Fruit fly (Drosophila melanogaster) whole organism: ENCODE measurements around the gene Zir.

ENCODE experiments used
- CG8478 ChIP-seq: fragments of >200 bp; optimal IDR thresholded peaks from 2 replicates; lab custom pipeline; 2018; ENCODE audit warnings: inconsistent platforms
- Dll ChIP-seq: fragments of >200 bp; optimal IDR thresholded peaks from 2 replicates; lab custom pipeline; 2017
- EcR ChIP-seq, 2 experiments: fragments of >200 bp; optimal IDR thresholded peaks; 2 replicates each; lab custom pipeline; 2017; ENCODE audit warnings: missing biosample characterization in 2 of 2, missing genetic modification characterization in 2 of 2, missing genetic modification reagents in 2 of 2
- pan ChIP-seq: fragments of >200 bp; optimal IDR thresholded peaks from 2 replicates; lab custom pipeline; 2017
- psq ChIP-seq: fragments of >200 bp; optimal IDR thresholded peaks from 2 replicates; lab custom pipeline; 2017
- usp ChIP-seq: fragments of >200 bp; optimal IDR thresholded peaks from 2 replicates; lab custom pipeline; 2017; ENCODE audit warnings: missing biosample characterization, missing genetic modification characterization, mixed read lengths

Gene Zir

DNA sequence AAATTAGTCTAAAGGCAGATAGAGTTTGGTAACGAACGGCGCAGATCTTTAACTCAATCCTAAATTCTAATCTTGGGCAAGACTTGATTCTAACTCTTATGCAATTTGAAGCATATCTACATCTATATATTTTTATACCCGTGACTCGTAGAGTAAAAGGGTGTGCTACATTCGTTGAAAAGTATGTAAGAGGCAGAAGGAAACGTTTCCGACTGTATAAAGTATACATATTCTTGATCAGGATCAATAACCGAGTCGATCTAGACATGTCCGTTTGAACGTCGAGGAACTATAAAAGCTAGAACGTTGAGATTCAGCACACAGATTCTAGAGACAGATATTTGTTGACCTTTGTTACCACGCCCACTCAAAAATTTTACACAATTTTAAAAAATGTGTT lies 21.8 kb downstream of the Zir start, which contains the start of gene CG13694:
Gene CG13694 (minus strand): TSS at position 101 of the 400 bp plus-strand sequence.
- TF ChIP-seq psq (lab: Kevin White, UChicago) (no peak), EcR (GFP tag; optimal IDR thresholded peaks at IDR 0.05; lab: Kevin White, UChicago) (no peak), Dll (lab: Kevin White, UChicago) (no peak), usp (GFP tag; lab: Kevin White, UChicago) (no peak), pan (lab: Kevin White, UChicago) (no peak), CG8478 (lab: Kevin White, UChicago) (no peak)

- TF ChIP-seq psq (lab: Kevin White, UChicago) (no peak), Dll (lab: Kevin White, UChicago) (no peak)
Observed at dm6 chr2L:117750-118149, 23.2 kb downstream of the Zir start.

dm6 chr2L:120492-121455 lies 26.2 kb downstream of the Zir start:
- no peak for TF ChIP-seq psq (lab: Kevin White, UChicago)
- TF ChIP-seq pan (lab: Kevin White, UChicago), result no peak
- no peak for TF ChIP-seq CG8478 (lab: Kevin White, UChicago)
- no peak for TF ChIP-seq Dll (lab: Kevin White, UChicago)
- no peak for TF ChIP-seq usp (GFP tag; lab: Kevin White, UChicago)
- TF ChIP-seq EcR (GFP tag; optimal IDR thresholded peaks at IDR 0.05; lab: Kevin White, UChicago), result no peak

dm6 chr2L:121456-121831 lies 26.9 kb downstream of the Zir start, which contains the start of gene CG4822:
Gene CG4822 (minus strand): TSS chr2L:121754.
- no peak for TF ChIP-seq psq (lab: Kevin White, UChicago)
- TF ChIP-seq EcR (GFP tag; optimal IDR thresholded peaks at IDR 0.05; lab: Kevin White, UChicago), result peak in 1 of 2 experiments; percentile 91

DNA sequence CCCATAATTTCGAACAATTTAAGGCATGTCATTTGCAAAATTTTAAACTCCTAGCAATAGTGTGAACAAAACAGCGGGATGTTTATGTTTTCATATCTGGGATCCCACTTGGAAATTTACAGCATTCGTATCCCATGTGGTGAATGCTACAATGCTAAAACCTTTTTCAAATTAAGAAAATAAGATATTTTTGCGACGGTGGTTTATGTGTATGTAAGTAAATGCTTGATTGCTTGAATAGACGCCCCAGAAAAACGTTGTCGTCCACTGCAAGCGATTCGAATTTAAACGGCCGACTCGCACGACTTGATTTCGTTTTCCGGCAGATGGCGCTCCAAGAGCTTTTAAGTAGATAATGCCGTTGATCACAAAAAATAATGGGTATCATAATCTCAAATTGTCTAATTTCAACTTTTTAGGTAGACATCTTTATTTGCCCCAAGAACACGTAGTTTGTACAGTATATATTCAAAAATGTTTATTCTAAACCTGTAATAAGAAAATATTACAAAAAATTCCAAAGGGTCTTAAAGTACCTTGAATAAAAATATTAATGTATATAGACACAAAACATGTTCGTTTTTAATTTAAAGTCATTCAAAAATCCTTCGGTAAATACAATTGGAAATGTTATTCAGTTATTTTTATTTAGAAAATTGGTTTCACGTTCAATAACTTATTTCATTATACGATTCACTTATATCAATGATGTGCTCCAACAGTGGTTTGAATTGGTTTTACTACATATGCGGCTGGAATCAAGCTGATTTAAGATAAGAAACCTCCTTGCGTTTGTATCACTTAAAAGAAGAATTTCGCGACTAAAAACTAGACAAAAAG lies 27.8 kb downstream of the Zir start:
- TF ChIP-seq EcR (GFP tag; optimal IDR thresholded peaks at IDR 0.05; lab: Kevin White, UChicago) (no peak), usp (GFP tag; lab: Kevin White, UChicago) (no peak), psq (lab: Kevin White, UChicago) (no peak), pan (lab: Kevin White, UChicago) (no peak), Dll (lab: Kevin White, UChicago) (no peak), CG8478 (lab: Kevin White, UChicago) (no peak)

- TF ChIP-seq psq (lab: Kevin White, UChicago), result no peak
- no peak for TF ChIP-seq usp (GFP tag; lab: Kevin White, UChicago)
- no peak for TF ChIP-seq pan (lab: Kevin White, UChicago)
- no peak for TF ChIP-seq CG8478 (lab: Kevin White, UChicago)
- no peak for TF ChIP-seq Dll (lab: Kevin White, UChicago)
- TF ChIP-seq EcR (GFP tag; optimal IDR thresholded peaks at IDR 0.05; lab: Kevin White, UChicago), result no peak
Observed at dm6 chr2L:123007-123327, 28.4 kb downstream of the Zir start.

DNA sequence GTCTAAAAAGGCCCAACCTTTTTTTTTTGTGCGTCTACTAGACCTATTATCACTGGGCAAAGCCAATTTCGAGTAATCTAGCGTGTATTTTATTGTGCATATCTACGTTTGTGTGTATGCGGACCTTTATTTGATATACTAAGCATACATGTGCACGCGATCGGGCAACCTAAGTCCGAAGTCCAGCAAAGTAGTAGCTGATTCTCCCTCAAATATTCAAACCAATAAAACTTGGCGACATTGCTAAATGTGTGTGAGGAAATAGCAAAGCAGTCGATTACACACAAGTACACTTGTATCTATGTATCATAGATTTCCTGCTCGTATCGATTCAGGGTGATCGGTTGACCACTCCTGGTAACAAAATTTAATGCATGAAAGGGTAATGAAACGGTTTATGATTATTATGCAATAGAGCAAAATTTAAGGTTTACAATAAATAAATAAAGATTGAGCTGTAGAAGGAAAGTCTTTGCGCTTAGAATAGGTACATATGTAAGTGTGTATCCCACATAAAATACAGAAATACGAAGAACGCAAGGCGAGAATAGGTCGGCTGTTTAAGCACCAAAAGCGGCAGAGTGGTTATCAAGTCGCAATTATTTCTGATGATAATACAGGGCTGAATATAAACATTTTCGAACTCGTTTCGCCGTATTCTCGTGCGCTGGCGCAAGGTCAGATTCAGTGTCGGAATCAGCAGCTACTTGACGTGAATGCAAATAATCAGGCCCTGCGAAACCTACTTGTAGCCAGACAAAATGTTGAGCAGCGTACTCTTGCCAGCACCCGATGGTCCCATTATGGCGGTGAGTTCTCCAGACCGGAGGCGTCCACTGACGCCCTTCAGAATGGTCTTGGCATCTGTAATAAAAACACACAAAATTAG lies 31.1 kb downstream of the Zir start:
- no peak for TF ChIP-seq CG8478 (lab: Kevin White, UChicago)
- TF ChIP-seq EcR (GFP tag; optimal IDR thresholded peaks at IDR 0.05; lab: Kevin White, UChicago), result no peak
- no peak for TF ChIP-seq psq (lab: Kevin White, UChicago)
- no peak for TF ChIP-seq usp (GFP tag; lab: Kevin White, UChicago)

dm6 chr2L:128296-128715 lies 33.8 kb downstream of the Zir start:
- TF ChIP-seq psq (lab: Kevin White, UChicago) (no peak), usp (GFP tag; lab: Kevin White, UChicago) (no peak), CG8478 (lab: Kevin White, UChicago) (no peak), EcR (GFP tag; optimal IDR thresholded peaks at IDR 0.05; lab: Kevin White, UChicago) (no peak), Dll (lab: Kevin White, UChicago) (no peak), pan (lab: Kevin White, UChicago) (no peak)

DNA sequence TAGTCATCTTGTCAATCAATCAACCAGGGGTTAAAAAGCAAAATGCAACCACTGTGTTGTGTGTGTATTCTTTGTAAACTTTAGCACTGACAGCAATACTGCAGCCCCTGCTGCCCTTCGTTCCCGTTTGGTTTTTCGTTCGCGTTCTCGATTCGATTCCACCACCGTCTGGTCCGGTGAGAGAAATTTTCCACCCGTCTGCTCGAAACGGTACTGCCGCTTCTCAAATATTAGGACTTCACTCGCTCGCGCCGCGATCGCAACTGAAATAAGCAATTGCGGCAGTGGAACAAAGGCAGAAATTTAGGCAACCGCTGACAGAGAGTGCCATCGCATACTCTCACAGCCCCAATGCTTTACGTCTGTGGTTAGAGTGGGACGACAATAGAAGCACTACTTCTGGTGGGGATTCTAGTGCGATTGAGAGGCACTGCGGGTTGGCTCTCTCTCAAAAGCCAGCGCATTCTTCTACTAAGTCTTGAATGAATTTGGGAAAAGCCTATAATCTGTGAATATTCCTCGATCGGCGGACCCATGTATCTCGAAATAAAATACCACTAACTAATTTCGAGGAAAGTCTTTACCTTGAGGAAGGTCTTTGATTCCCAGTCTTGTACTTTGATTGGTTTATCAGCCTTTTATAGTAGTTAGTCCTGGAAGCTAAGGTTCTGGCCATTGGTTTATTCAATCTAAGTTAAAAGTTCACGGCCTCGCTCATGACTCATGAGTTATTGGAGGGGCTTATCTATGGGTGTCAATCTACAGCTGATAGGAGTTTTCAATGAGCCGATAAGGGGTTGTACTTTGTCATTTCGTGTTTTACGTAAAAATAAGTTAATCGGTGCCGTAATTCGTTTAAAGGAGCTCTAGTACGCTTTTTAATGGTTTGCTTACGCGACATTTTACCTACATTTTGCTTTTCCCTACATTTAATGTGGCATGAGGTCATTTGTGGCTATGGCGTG lies 34.7 kb downstream of the Zir start:
- TF ChIP-seq pan (lab: Kevin White, UChicago) (no peak), CG8478 (lab: Kevin White, UChicago) (peak; percentile 58)

DNA sequence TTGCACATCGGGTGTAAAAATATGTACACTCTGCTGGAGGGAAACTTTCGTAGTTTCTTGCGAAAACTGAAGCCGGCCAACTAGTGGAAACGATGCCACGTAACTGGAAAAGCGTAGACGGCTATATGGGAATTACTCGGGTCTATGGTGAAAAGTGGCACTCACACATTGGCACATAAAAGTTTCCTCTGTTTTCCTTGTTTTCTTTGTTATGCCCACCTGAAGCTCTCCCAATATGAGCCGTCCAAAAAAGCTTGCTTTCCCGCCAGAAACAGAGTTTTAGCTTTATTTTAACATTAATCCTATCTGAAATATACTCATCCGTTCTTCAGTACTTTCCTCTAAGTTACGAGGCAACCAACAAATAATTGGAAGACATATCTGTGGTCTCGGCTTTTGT lies 36.2 kb downstream of the Zir start, which contains the start of gene CG3164:
Gene CG3164 (minus strand): TSS at position 101 of the 400 bp plus-strand sequence.
- no peak for TF ChIP-seq CG8478 (lab: Kevin White, UChicago)
- no peak for TF ChIP-seq usp (GFP tag; lab: Kevin White, UChicago)
- TF ChIP-seq pan (lab: Kevin White, UChicago), result no peak
- TF ChIP-seq EcR (GFP tag; optimal IDR thresholded peaks at IDR 0.05; lab: Kevin White, UChicago), result no peak
- no peak for TF ChIP-seq psq (lab: Kevin White, UChicago)
- no peak for TF ChIP-seq Dll (lab: Kevin White, UChicago)
